Fruit fly (Drosophila melanogaster) whole organism, wandering third instar larva: ENCODE results near the gene CG4455.

Experiments
- dl ChIP-seq, 2 experiments: fragments of 175-275, 200-275 bp in 1 of 2; fragments of 200-275 bp in 1 of 2; sonication (Bioruptor generic); optimal IDR thresholded peaks; lab custom pipeline; 2018; ENCODE audit warnings: mild to moderate bottlenecking in 2 of 2, missing biosample characterization in 2 of 2, missing genetic modification characterization in 2 of 2, moderate library complexity in 2 of 2; ENCODE audit not compliant: partially characterized antibody in 2 of 2, insufficient read depth in 1 of 2
- jim ChIP-seq: fragments of 175-275, 200-325 bp; sonication (Bioruptor generic); optimal IDR thresholded peaks from 2 replicates; lab custom pipeline; 2016; ENCODE audit warnings: missing biosample characterization, mild to moderate bottlenecking, missing genetic modification characterization

DNA sequence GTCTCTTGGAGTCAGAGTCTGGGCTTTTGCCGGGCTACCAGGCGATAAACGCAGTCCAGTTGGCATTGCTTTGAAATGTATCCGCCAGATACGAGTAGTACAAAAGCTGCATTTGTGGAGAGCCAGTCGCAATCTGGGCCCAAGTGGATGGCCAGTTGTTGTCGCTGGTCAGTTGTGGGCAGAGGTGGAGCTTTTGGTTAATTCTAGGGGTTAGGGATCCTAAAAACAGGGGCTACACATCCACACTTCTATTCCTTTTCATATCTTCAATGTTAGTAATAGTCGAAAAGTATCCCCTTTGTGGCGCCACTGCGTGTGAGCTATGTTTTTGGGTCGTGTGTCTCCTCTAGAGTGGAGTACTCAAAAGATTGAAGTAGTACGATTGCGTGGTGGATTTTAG lies 49.8 kb downstream of the CG4455 start:
- TF ChIP-seq dl (GFP tag; optimal IDR thresholded peaks at IDR 0.05; lab: Kevin White, UChicago; ENCODE audit: insufficient read depth in 1 of 2, partially characterized antibody in 2 of 2) (no peak), jim (GFP tag; lab: Kevin White, UChicago) (no peak)
